Worm (Caenorhabditis elegans) whole organism, early embryonic: ENCODE data around the gene Y38F1A.4.

Experiments
- B0310.2 ChIP-seq: sonication (generic microtip); optimal IDR thresholded peaks from 2 replicates; lab custom pipeline; 2016; ENCODE audit warnings: mild to moderate bottlenecking, missing genetic modification characterization, missing compliant biosample characterization
- F13C5.2 ChIP-seq: sonication (generic microtip); optimal IDR thresholded peaks from 2 replicates; lab custom pipeline; 2017; ENCODE audit warnings: mild to moderate bottlenecking, missing genetic modification characterization, inconsistent platforms, missing compliant biosample characterization
- aly-1 ChIP-seq: sonication (generic microtip); optimal IDR thresholded peaks from 2 replicates; lab custom pipeline; 2016; ENCODE audit warnings: missing genetic modification characterization, missing compliant biosample characterization
- ama-1 ChIP-seq: fragments of 150-350 bp; optimal IDR thresholded peaks from 2 replicates; lab custom pipeline; 2014
- ceh-13 ChIP-seq: fragments of 200-800 bp; sonication (Bioruptor generic); optimal IDR thresholded peaks from 2 replicates; lab custom pipeline; 2018; ENCODE audit warnings: mild to moderate bottlenecking, missing genetic modification characterization, missing compliant biosample characterization
- ceh-36 ChIP-seq: sonication (generic microtip); optimal IDR thresholded peaks from 2 replicates; lab custom pipeline; 2016; ENCODE audit warnings: missing genetic modification characterization, inconsistent platforms, missing compliant biosample characterization
- ets-7 ChIP-seq: sonication (generic microtip); optimal IDR thresholded peaks from 2 replicates; lab custom pipeline; 2016; ENCODE audit warnings: missing genotype, missing genetic modification characterization, missing compliant biosample characterization
- flt-1 ChIP-seq: fragments of 200-800 bp; sonication (Bioruptor generic); IDR thresholded peaks from 2 replicates; pipeline ENCODE4 v1.3.6; 2022; ENCODE audit warnings: missing genetic modification characterization, missing compliant biosample characterization
- hmbx-1 ChIP-seq: sonication (generic microtip); optimal IDR thresholded peaks from 2 replicates; lab custom pipeline; 2016; ENCODE audit warnings: mild to moderate bottlenecking, missing genetic modification characterization, missing compliant biosample characterization
- hmg-4 ChIP-seq: fragments of 200-800 bp; sonication (Bioruptor generic); optimal IDR thresholded peaks from 2 replicates; lab custom pipeline; 2018; ENCODE audit warnings: mild to moderate bottlenecking, missing genetic modification characterization, missing compliant biosample characterization
- hnd-1 ChIP-seq: sonication (generic microtip); optimal IDR thresholded peaks from 2 replicates; lab custom pipeline; 2016; ENCODE audit warnings: missing genetic modification characterization, missing compliant biosample characterization
- pes-1 ChIP-seq: fragments of 200-800 bp; sonication (Bioruptor generic); IDR thresholded peaks from 2 replicates; pipeline ENCODE4 v1.3.6; 2022; ENCODE audit warnings: missing genetic modification reagents, missing genetic modification characterization, missing compliant biosample characterization
- scrt-1 ChIP-seq: fragments of 200-800 bp; sonication (Bioruptor generic); IDR thresholded peaks from 2 replicates; pipeline ENCODE4 v1.3.6; 2022; ENCODE audit warnings: missing genetic modification characterization, missing compliant biosample characterization
- sea-1 ChIP-seq: fragments of 200-800 bp; sonication (Bioruptor generic); conservative IDR thresholded peaks from 2 replicates; pipeline ENCODE4 v1.3.6; 2022; ENCODE audit warnings: missing genetic modification characterization, missing compliant biosample characterization
- tbx-11 ChIP-seq: fragments of 200-800 bp; sonication (Bioruptor generic); IDR thresholded peaks from 2 replicates; pipeline ENCODE4 v1.3.6; 2022; ENCODE audit warnings: missing genetic modification characterization, missing compliant biosample characterization
- tbx-37 ChIP-seq: fragments of 200-800 bp; sonication (Bioruptor generic); conservative IDR thresholded peaks from 2 replicates; pipeline ENCODE4 v1.3.6; 2022; ENCODE audit warnings: missing genetic modification reagents, missing genetic modification characterization, missing compliant biosample characterization
- tra-4 ChIP-seq: sonication (generic microtip); optimal IDR thresholded peaks from 2 replicates; lab custom pipeline; 2017; ENCODE audit warnings: missing genetic modification characterization, missing compliant biosample characterization

Gene Y38F1A.4

ce11 chrII:13004160-13004871, 34.8 kb upstream of the Y38F1A.4 start:
- TF ChIP-seq B0310.2 (tag; lab: Kevin White, UChicago) (no peak), hnd-1 (no peak), tra-4 (tag; lab: Kevin White, UChicago) (no peak), ceh-36 (no peak), sea-1 (GFP tag; lab: Robert Waterston, UW) (no peak), scrt-1 (no peak), ama-1 (lab: Kevin White, UChicago) (no peak), aly-1 (tag; lab: Kevin White, UChicago) (no peak), ceh-13 (GFP tag; lab: Kevin White, UChicago) (no peak), tbx-37 (GFP tag; lab: Robert Waterston, UW) (no peak), F13C5.2 (tag; lab: Kevin White, UChicago) (no peak), hmg-4 (GFP tag; lab: Kevin White, UChicago) (no peak), flt-1 (no peak), tbx-11 (no peak)

DNA sequence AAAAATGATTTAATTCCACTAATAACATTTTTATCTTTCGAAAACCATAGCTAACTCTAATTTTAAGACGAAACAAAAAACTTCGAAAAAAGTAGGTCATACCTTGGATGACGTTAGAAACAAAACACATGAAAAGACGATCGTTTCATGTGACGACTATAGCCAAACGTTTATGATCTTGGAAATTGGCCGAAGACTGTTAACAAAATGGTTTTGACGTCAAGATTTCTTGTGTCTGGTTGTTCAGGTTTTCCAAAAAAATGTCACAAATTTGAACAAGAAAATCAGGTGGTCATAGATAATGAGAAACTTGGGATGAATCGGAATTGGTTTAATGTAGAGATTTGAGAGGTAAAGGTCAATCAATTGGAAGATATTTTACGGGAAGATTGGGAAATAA, 33.7 kb upstream of the Y38F1A.4 start:
- TF ChIP-seq tra-4 (tag; lab: Kevin White, UChicago) = no peak

DNA sequence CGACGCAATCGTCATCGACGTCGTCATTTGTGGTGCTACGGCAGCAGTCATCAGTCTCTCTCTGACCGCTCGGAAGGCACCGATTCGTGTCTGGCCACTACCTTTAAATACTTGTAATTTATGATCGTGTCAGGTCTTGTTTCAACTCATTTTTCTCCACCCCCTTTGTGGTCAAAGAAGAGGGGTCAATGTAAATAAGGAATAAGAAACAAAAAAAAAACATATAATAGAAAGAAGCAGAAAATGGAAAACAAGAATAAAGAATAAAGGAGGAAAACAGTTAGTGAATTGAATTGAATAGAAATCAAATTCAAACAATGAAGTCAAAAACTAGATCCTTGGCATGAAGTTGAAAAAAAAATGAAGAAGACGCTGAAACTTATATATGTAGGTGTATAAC, 31.2 kb upstream of the Y38F1A.4 start, which contains the start of gene Y38F1A.8:
Gene Y38F1A.8 (minus strand): TSS at position 101 of the 400 bp plus-strand sequence.
- no peak for TF ChIP-seq tbx-11
- TF ChIP-seq scrt-1 = no peak
- TF ChIP-seq hmg-4 (GFP tag; lab: Kevin White, UChicago) = no peak
- no peak for TF ChIP-seq flt-1
- no peak for TF ChIP-seq B0310.2 (tag; lab: Kevin White, UChicago)
- TF ChIP-seq pes-1 (GFP tag; lab: Robert Waterston, UW) = no peak
- TF ChIP-seq ceh-36 = no peak
- no peak for TF ChIP-seq ama-1 (lab: Kevin White, UChicago)
- TF ChIP-seq hmbx-1 = no peak
- no peak for TF ChIP-seq tra-4 (tag; lab: Kevin White, UChicago)
- TF ChIP-seq sea-1 (GFP tag; lab: Robert Waterston, UW) = no peak
- no peak for TF ChIP-seq F13C5.2 (tag; lab: Kevin White, UChicago)
- no peak for TF ChIP-seq hnd-1
- no peak for TF ChIP-seq aly-1 (tag; lab: Kevin White, UChicago)
- TF ChIP-seq ets-7 (tag; lab: Kevin White, UChicago) = no peak
- TF ChIP-seq ceh-13 (GFP tag; lab: Kevin White, UChicago) = no peak
- TF ChIP-seq tbx-37 (GFP tag; lab: Robert Waterston, UW) = no peak

DNA sequence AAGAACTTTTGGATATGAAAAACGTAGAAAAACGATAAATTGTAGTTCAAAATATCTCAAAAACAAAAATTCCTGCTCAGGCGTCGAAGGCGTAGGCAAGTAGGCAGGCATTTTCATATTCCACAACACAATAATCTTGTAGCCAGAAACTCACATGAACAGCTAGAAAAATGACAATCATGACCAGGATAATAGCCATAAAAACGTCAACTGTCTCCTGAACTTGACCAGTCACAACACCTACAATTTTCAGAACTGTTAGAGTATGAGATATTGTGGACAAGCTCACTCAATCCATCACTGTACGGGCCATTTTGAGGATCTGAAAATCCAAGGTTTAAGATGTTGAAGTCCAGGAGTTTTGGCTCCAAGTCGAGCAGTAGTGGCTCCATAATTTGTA, 27.9 kb upstream of the Y38F1A.4 start, which contains the start of gene Y38F1A.7:
Gene Y38F1A.7 (minus strand): TSS at position 392 of the 400 bp plus-strand sequence.
- TF ChIP-seq ama-1 (lab: Kevin White, UChicago) = no peak
- no peak for TF ChIP-seq ceh-36
- no peak for TF ChIP-seq flt-1
- TF ChIP-seq ceh-13 (GFP tag; lab: Kevin White, UChicago) = no peak
- TF ChIP-seq ets-7 (tag; lab: Kevin White, UChicago) = no peak
- TF ChIP-seq hnd-1 = no peak
- TF ChIP-seq tbx-37 (GFP tag; lab: Robert Waterston, UW) = no peak
- TF ChIP-seq F13C5.2 (tag; lab: Kevin White, UChicago) = no peak
- no peak for TF ChIP-seq hmbx-1
- no peak for TF ChIP-seq tbx-11
- TF ChIP-seq B0310.2 (tag; lab: Kevin White, UChicago) = no peak

ce11 chrII:12996249-12996648, 26.7 kb upstream of the Y38F1A.4 start, which contains the start of gene hphd-1:
TSS of gene hphd-1 (minus strand) at chrII:12996571.
- TF ChIP-seq ets-7 (tag; lab: Kevin White, UChicago) = no peak
- TF ChIP-seq F13C5.2 (tag; lab: Kevin White, UChicago) = no peak
- no peak for TF ChIP-seq tbx-37 (GFP tag; lab: Robert Waterston, UW)
- TF ChIP-seq tbx-11 = no peak
- no peak for TF ChIP-seq flt-1
- TF ChIP-seq scrt-1 = no peak
- no peak for TF ChIP-seq pes-1 (GFP tag; lab: Robert Waterston, UW)
- no peak for TF ChIP-seq tra-4 (tag; lab: Kevin White, UChicago)
- no peak for TF ChIP-seq sea-1 (GFP tag; lab: Robert Waterston, UW)
- TF ChIP-seq ceh-36 = no peak
- TF ChIP-seq ama-1 (lab: Kevin White, UChicago) = no peak
- TF ChIP-seq ceh-13 (GFP tag; lab: Kevin White, UChicago) = no peak
- TF ChIP-seq hnd-1 = no peak
- no peak for TF ChIP-seq hmbx-1
- TF ChIP-seq hmg-4 (GFP tag; lab: Kevin White, UChicago) = no peak
- no peak for TF ChIP-seq aly-1 (tag; lab: Kevin White, UChicago)
- TF ChIP-seq B0310.2 (tag; lab: Kevin White, UChicago) = no peak

DNA sequence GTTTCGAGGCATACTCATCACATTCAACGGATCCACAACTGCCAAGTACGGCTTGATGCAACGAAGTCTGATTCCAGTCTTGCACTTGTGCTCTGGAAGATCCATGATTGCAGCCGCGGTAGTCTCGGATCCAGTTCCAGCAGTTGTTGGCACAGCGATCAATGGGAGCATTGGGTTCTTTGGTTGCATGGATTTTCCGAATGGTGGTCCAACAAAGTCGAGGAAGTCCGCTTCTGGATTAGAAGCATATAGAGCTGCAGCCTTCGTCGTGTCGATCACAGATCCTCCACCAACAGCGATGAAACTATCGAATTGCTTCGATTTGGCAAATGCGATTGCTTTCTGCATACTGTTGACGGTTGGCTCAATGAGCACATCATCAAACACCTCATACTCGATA, 25.8 kb upstream of the Y38F1A.4 start:
- no peak for TF ChIP-seq hmg-4 (GFP tag; lab: Kevin White, UChicago)
- no peak for TF ChIP-seq ceh-36
- no peak for TF ChIP-seq hnd-1
- no peak for TF ChIP-seq aly-1 (tag; lab: Kevin White, UChicago)
- no peak for TF ChIP-seq B0310.2 (tag; lab: Kevin White, UChicago)
- TF ChIP-seq flt-1 = no peak
- TF ChIP-seq hmbx-1 = no peak
- TF ChIP-seq ama-1 (lab: Kevin White, UChicago) = no peak

ce11 chrII:12994009-12994788, 24.7 kb upstream of the Y38F1A.4 start:
- TF ChIP-seq tra-4 (tag; lab: Kevin White, UChicago) (no peak), flt-1 (no peak), hmbx-1 (no peak), pes-1 (GFP tag; lab: Robert Waterston, UW) (no peak), aly-1 (tag; lab: Kevin White, UChicago) (no peak)
